Fruit fly (Drosophila melanogaster) whole organism, embryonic: ENCODE measurements around the gene TfIIA-S.

Experiments
- CG10321 ChIP-seq: fragments of 200-800 bp; sonication (Bioruptor generic); IDR thresholded peaks from 2 replicates; pipeline ENCODE4 v1.3.6; 2022; ENCODE audit warnings: missing biosample characterization, missing genetic modification characterization
- CG11504 ChIP-seq: fragments of 200-800 bp; sonication (Bioruptor generic); optimal IDR thresholded peaks from 3 replicates; lab custom pipeline; 2019; ENCODE audit warnings: missing biosample characterization, mild to moderate bottlenecking, missing genetic modification characterization, moderate library complexity
- CG11723 ChIP-seq: fragments of 200-800 bp; sonication (Bioruptor generic); optimal IDR thresholded peaks from 2 replicates; lab custom pipeline; 2017; ENCODE audit warnings: missing biosample characterization, mild to moderate bottlenecking, missing genetic modification characterization
- CG12391 ChIP-seq: fragments of 200-800 bp; sonication (Bioruptor generic); optimal IDR thresholded peaks from 3 replicates; lab custom pipeline; 2018; ENCODE audit warnings: missing biosample characterization, mild to moderate bottlenecking, missing genetic modification characterization, moderate library complexity
- CG13624 ChIP-seq: fragments of 200-800 bp; sonication (Bioruptor generic); optimal IDR thresholded peaks from 2 replicates; lab custom pipeline; 2016; ENCODE audit warnings: missing biosample characterization, missing genetic modification characterization
- CG14014 ChIP-seq: fragments of 200-800 bp; sonication (Bioruptor generic); IDR thresholded peaks from 2 replicates; pipeline ENCODE4 v1.3.6; 2022; ENCODE audit warnings: missing biosample characterization, missing genetic modification characterization
- CG14860 ChIP-seq: fragments of 200-800 bp; sonication (Bioruptor generic); IDR thresholded peaks from 3 replicates; pipeline ENCODE4 v1.3.6; 2022; ENCODE audit warnings: missing biosample characterization, missing genetic modification characterization; ENCODE audit not compliant: partially characterized antibody
- CG15601 ChIP-seq: fragments of 200-800 bp; sonication (Bioruptor generic); optimal IDR thresholded peaks from 3 replicates; lab custom pipeline; 2019; ENCODE audit warnings: missing biosample characterization, mild to moderate bottlenecking, missing genetic modification characterization, moderate library complexity
- CG17912 ChIP-seq: fragments of 200-800 bp; sonication (Bioruptor generic); optimal IDR thresholded peaks from 2 replicates; lab custom pipeline; 2018; ENCODE audit warnings: missing biosample characterization, mild to moderate bottlenecking, missing genetic modification characterization
- CG18764 ChIP-seq: fragments of 200-800 bp; sonication (Bioruptor generic); optimal IDR thresholded peaks from 3 replicates; lab custom pipeline; 2016; ENCODE audit warnings: missing biosample characterization, missing genetic modification characterization
- CG2202 ChIP-seq: fragments of 200-800 bp; sonication (Bioruptor generic); optimal IDR thresholded peaks from 2 replicates; lab custom pipeline; 2018; ENCODE audit warnings: missing biosample characterization, mild to moderate bottlenecking, missing genetic modification characterization
- CG2712 ChIP-seq: fragments of 200-800 bp; optimal IDR thresholded peaks from 3 replicates; lab custom pipeline; 2019; ENCODE audit warnings: missing biosample characterization, mild to moderate bottlenecking, missing genetic modification characterization, moderate library complexity
- CG3163 ChIP-seq: fragments of 200-800 bp; sonication (Bioruptor generic); optimal IDR thresholded peaks from 3 replicates; lab custom pipeline; 2016; ENCODE audit warnings: missing biosample characterization, missing genetic modification characterization
- CG3995 ChIP-seq: fragments of 200-800 bp; sonication (Bioruptor generic); optimal IDR thresholded peaks from 3 replicates; lab custom pipeline; 2016; ENCODE audit warnings: missing biosample characterization, missing genetic modification characterization
- CG4360 ChIP-seq: fragments of 200-800 bp; sonication (Bioruptor generic); IDR thresholded peaks from 2 replicates; pipeline ENCODE4 v1.3.6; 2022; ENCODE audit warnings: missing biosample characterization, missing genetic modification characterization
- CG4424 ChIP-seq: fragments of 200-800 bp; sonication (Bioruptor generic); optimal IDR thresholded peaks from 3 replicates; lab custom pipeline; 2016; ENCODE audit warnings: missing biosample characterization, missing genetic modification characterization
- CG6791 ChIP-seq: fragments of 200-800 bp; sonication (Bioruptor generic); IDR thresholded peaks from 3 replicates; pipeline ENCODE4 v1.3.6; 2022; ENCODE audit warnings: missing biosample characterization, missing genetic modification characterization; ENCODE audit not compliant: partially characterized antibody
- CG7745 ChIP-seq: fragments of 200-800 bp; sonication (Bioruptor generic); optimal IDR thresholded peaks from 2 replicates; lab custom pipeline; 2018; ENCODE audit warnings: missing biosample characterization, mild to moderate bottlenecking, missing genetic modification characterization, moderate library complexity
- CG9727 ChIP-seq: fragments of 200-800 bp; sonication (Bioruptor generic); optimal IDR thresholded peaks from 3 replicates; lab custom pipeline; 2017; ENCODE audit warnings: missing biosample characterization, mild to moderate bottlenecking, missing genetic modification characterization
- CG9797 ChIP-seq: fragments of 200-800 bp; sonication (Bioruptor generic); optimal IDR thresholded peaks from 3 replicates; lab custom pipeline; 2018; ENCODE audit warnings: missing biosample characterization, mild to moderate bottlenecking, missing genetic modification characterization
- D19A ChIP-seq: fragments of 200-800 bp; optimal IDR thresholded peaks from 3 replicates; lab custom pipeline; 2019; ENCODE audit warnings: missing biosample characterization, mild to moderate bottlenecking, missing genetic modification characterization, moderate library complexity
- Dref ChIP-seq: fragments of 200-800 bp; sonication (Bioruptor generic); IDR thresholded peaks from 2 replicates; pipeline ENCODE4 v1.3.6; 2022; ENCODE audit warnings: missing biosample characterization, missing genetic modification characterization
- Eip74EF ChIP-seq, 2 experiments: fragments of 200-800 bp in 1 of 2; fragments of >200 bp in 1 of 2; sonication (Bioruptor generic) in 1 of 2; optimal IDR thresholded peaks; 2 replicates each; lab custom pipeline; 2017 to 2019; ENCODE audit warnings: missing biosample characterization in 2 of 2, missing genetic modification characterization in 2 of 2, mild to moderate bottlenecking in 1 of 2, moderate library complexity in 1 of 2
- Elba2 ChIP-seq: fragments of 200-800 bp; sonication (Bioruptor generic); optimal IDR thresholded peaks from 3 replicates; lab custom pipeline; 2016; ENCODE audit warnings: missing biosample characterization, missing genetic modification characterization
- Ets97D ChIP-seq: fragments of 200-800 bp; sonication (Bioruptor generic); optimal IDR thresholded peaks from 3 replicates; lab custom pipeline; 2016; ENCODE audit warnings: missing biosample characterization, missing genetic modification characterization
- HLH4C ChIP-seq: fragments of 200-800 bp; sonication (Bioruptor generic); IDR thresholded peaks from 3 replicates; pipeline ENCODE4 v1.3.6; 2022; ENCODE audit warnings: missing biosample characterization, missing genetic modification characterization; ENCODE audit not compliant: partially characterized antibody
- HmgD ChIP-seq: fragments of 200-800 bp; sonication (Bioruptor generic); optimal IDR thresholded peaks from 3 replicates; lab custom pipeline; 2016; ENCODE audit warnings: missing biosample characterization, missing genetic modification characterization
- Hmr ChIP-seq: fragments of 200-800 bp; sonication (Bioruptor generic); optimal IDR thresholded peaks from 3 replicates; lab custom pipeline; 2017; ENCODE audit warnings: mild to moderate bottlenecking, missing biosample characterization, missing genetic modification reagents, missing genetic modification characterization
- Hr78 ChIP-seq, 2 experiments: fragments of 200-800 bp in 1 of 2; fragments of >200 bp in 1 of 2; sonication (Bioruptor generic) in 1 of 2; optimal IDR thresholded peaks; 2 replicates each; lab custom pipeline; 2017 to 2019; ENCODE audit warnings: missing biosample characterization in 2 of 2, missing genetic modification characterization in 2 of 2, mild to moderate bottlenecking in 1 of 2, moderate library complexity in 1 of 2
- Jarid2 ChIP-seq: fragments of 200-800 bp; sonication (Bioruptor generic); optimal IDR thresholded peaks from 3 replicates; lab custom pipeline; 2017; ENCODE audit warnings: mild to moderate bottlenecking, missing biosample characterization, missing genetic modification reagents, missing genetic modification characterization
- PHDP ChIP-seq: fragments of 200-800 bp; sonication (Bioruptor generic); optimal IDR thresholded peaks from 3 replicates; lab custom pipeline; 2018; ENCODE audit warnings: missing biosample characterization, mild to moderate bottlenecking, missing genetic modification characterization, moderate library complexity
- Side ChIP-seq: fragments of 200-800 bp; sonication (Bioruptor generic); optimal IDR thresholded peaks from 2 replicates; lab custom pipeline; 2016; ENCODE audit warnings: missing biosample characterization, missing genetic modification characterization
- amos ChIP-seq: fragments of 200-800 bp; sonication (Bioruptor generic); IDR thresholded peaks from 2 replicates; pipeline ENCODE4 v1.3.6; 2022; ENCODE audit warnings: missing biosample characterization, missing genetic modification characterization; ENCODE audit not compliant: partially characterized antibody
- cg ChIP-seq: fragments of 200-800 bp; sonication (Bioruptor generic); optimal IDR thresholded peaks from 3 replicates; lab custom pipeline; 2019; ENCODE audit warnings: missing biosample characterization, mild to moderate bottlenecking, missing genetic modification characterization, moderate library complexity
- ftz-f1 ChIP-seq: fragments of 200-800 bp; sonication (Bioruptor generic); optimal IDR thresholded peaks from 2 replicates; lab custom pipeline; 2016; ENCODE audit warnings: missing biosample characterization, missing genetic modification characterization
- grn ChIP-seq: fragments of 200-800 bp; sonication (Bioruptor generic); optimal IDR thresholded peaks from 3 replicates; lab custom pipeline; 2017; ENCODE audit warnings: missing biosample characterization, missing genetic modification characterization
- insv ChIP-seq, 2 experiments: fragments of 200-800 bp; sonication (Bioruptor generic); optimal IDR thresholded peaks; 3 replicates each; lab custom pipeline; 2016 to 2018; ENCODE audit warnings: missing biosample characterization in 2 of 2, missing genetic modification characterization in 2 of 2
- kah ChIP-seq: fragments of 200-800 bp; sonication (Bioruptor generic); optimal IDR thresholded peaks from 2 replicates; lab custom pipeline; 2018; ENCODE audit warnings: missing biosample characterization, mild to moderate bottlenecking, missing genetic modification characterization
- kni ChIP-seq: fragments of 200-800 bp; sonication (Bioruptor generic); optimal IDR thresholded peaks from 3 replicates; lab custom pipeline; 2017; ENCODE audit warnings: mild to moderate bottlenecking, missing biosample characterization, missing genetic modification reagents, missing genetic modification characterization
- lab ChIP-seq: fragments of 200-800 bp; sonication (Bioruptor generic); optimal IDR thresholded peaks from 3 replicates; lab custom pipeline; 2017; ENCODE audit warnings: missing biosample characterization, missing genetic modification characterization, mild to moderate bottlenecking, moderate library complexity, missing genetic modification reagents
- lbe ChIP-seq: fragments of 200-800 bp; sonication (Bioruptor generic); optimal IDR thresholded peaks from 2 replicates; lab custom pipeline; 2016; ENCODE audit warnings: missing biosample characterization, mild to moderate bottlenecking, missing genetic modification characterization
- nerfin-1 ChIP-seq: fragments of 200-800 bp; sonication (Bioruptor generic); optimal IDR thresholded peaks from 3 replicates; lab custom pipeline; 2019; ENCODE audit warnings: missing biosample characterization, mild to moderate bottlenecking, missing genetic modification characterization, moderate library complexity
- nom ChIP-seq: fragments of 200-800 bp; sonication (Bioruptor generic); optimal IDR thresholded peaks from 2 replicates; lab custom pipeline; 2017; ENCODE audit warnings: missing biosample characterization, missing genetic modification characterization, mild to moderate bottlenecking, moderate library complexity, missing genetic modification reagents
- pan ChIP-seq, 4 experiments: fragments of >200 bp in 3 of 4; fragments of 200-800 bp in 1 of 4; sonication (Bioruptor generic) in 1 of 4; optimal IDR thresholded peaks in 3 of 4; IDR thresholded peaks in 1 of 4; 2 replicates each; pipeline versions ENCODE4 v1.3.6 to Lab custom; 2017 to 2022; ENCODE audit warnings: missing biosample characterization in 2 of 4, missing genetic modification characterization in 2 of 4, mixed read lengths in 1 of 4
- repo ChIP-seq: fragments of 200-800 bp; sonication (Bioruptor generic); optimal IDR thresholded peaks from 2 replicates; lab custom pipeline; 2016; ENCODE audit warnings: missing biosample characterization, missing genetic modification characterization
- slp2 ChIP-seq: fragments of 200-800 bp; sonication (Bioruptor generic); optimal IDR thresholded peaks from 2 replicates; lab custom pipeline; 2016; ENCODE audit warnings: missing biosample characterization, missing genetic modification characterization
- stwl ChIP-seq: fragments of 200-800 bp; sonication (Bioruptor generic); optimal IDR thresholded peaks from 3 replicates; lab custom pipeline; 2018; ENCODE audit warnings: missing biosample characterization, mild to moderate bottlenecking, missing genetic modification characterization, moderate library complexity
- tgo ChIP-seq: fragments of 200-800 bp; sonication (Bioruptor generic); IDR thresholded peaks from 3 replicates; pipeline ENCODE4 v1.3.6; 2022; ENCODE audit warnings: missing biosample characterization, missing genetic modification characterization
- zen ChIP-seq: fragments of 200-800 bp; sonication (Bioruptor generic); optimal IDR thresholded peaks from 3 replicates; lab custom pipeline; 2018; ENCODE audit warnings: missing biosample characterization, mild to moderate bottlenecking, missing genetic modification characterization, moderate library complexity

TfIIA-S gene

DNA sequence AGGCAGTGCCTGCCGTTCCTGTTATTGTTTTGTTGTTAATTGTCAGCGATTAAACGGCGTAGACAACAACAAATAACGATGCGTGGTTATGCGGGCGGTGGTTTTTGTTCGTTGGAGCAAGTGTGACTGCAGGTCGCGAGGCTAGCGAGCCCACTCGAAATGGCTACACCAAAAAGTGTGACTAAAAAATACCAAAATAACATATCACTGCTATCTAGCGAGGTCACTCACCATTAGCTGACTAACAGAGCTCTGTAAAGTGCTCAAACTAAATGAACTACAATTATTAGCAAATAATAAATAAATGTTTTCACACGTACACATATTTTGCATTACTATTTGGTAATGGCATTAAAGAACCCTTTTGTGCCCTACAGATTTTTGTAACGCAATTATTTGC is 938 bp downstream of the TfIIA-S start, which contains the start of gene Pli:
Pli (minus strand) TSS at position 131 of the 400 bp plus-strand sequence.
- TF ChIP-seq PHDP: peak; percentile 18
- TF ChIP-seq kah (GFP tag; lab: Kevin White, UChicago): peak; percentile 73
- no peak for TF ChIP-seq pan (optimal IDR thresholded peaks at IDR 0.05; lab: Kevin White, UChicago)
- TF ChIP-seq pan (GFP tag; optimal IDR thresholded peaks at IDR 0.05 in 1 of 2, IDR thresholded peaks at IDR 0.05 in 1 of 2): no peak
- TF ChIP-seq lab (GFP tag; lab: Kevin White, UChicago): peak; percentile 49
- peak; percentile 32 for TF ChIP-seq zen
- peak; percentile 85 for TF ChIP-seq CG3995 (GFP tag; lab: Kevin White, UChicago)
- TF ChIP-seq CG11504 (tag; lab: Kevin White, UChicago): peak; percentile 39
- peak; percentile 48 for TF ChIP-seq CG2712 (tag; lab: Kevin White, UChicago)
- peak; percentile 64 for TF ChIP-seq kni (GFP tag; lab: Kevin White, UChicago)
- no peak for TF ChIP-seq slp2 (GFP tag; lab: Kevin White, UChicago)
- peak; percentile 42 for TF ChIP-seq CG13624
- TF ChIP-seq CG14014 (GFP tag; lab: Robert Waterston, UW): no peak
- TF ChIP-seq Elba2 (GFP tag; lab: Kevin White, UChicago): no peak
- peak; percentile 31 for TF ChIP-seq CG12391 (tag; lab: Kevin White, UChicago)
- TF ChIP-seq CG10321: no peak
- TF ChIP-seq CG14860: no peak
- peak; percentile 2 for TF ChIP-seq ftz-f1 (GFP tag; lab: Kevin White, UChicago)
- peak; percentile 49 for TF ChIP-seq D19A (tag; lab: Kevin White, UChicago)
- no peak for TF ChIP-seq HLH4C (GFP tag; lab: Robert Waterston, UW)
- TF ChIP-seq tgo (GFP tag; lab: Robert Waterston, UW): no peak
- TF ChIP-seq Ets97D (GFP tag; lab: Kevin White, UChicago): peak; percentile 62
- peak; percentile 62 for TF ChIP-seq stwl (tag; lab: Kevin White, UChicago)
- TF ChIP-seq CG9727 (GFP tag; lab: Kevin White, UChicago): peak; percentile 3
- peak; percentile 40 for TF ChIP-seq grn (GFP tag; lab: Kevin White, UChicago)
- TF ChIP-seq CG3163: peak; percentile 5
- TF ChIP-seq Hr78 (GFP tag; optimal IDR thresholded peaks at IDR 0.05; lab: Kevin White, UChicago): peak in 1 of 2 experiments; percentile 5
- TF ChIP-seq Dref (GFP tag; lab: Robert Waterston, UW): no peak
- TF ChIP-seq lbe (GFP tag; lab: Kevin White, UChicago): peak; percentile 44
- TF ChIP-seq CG18764 (GFP tag; lab: Kevin White, UChicago): no peak
- no peak for TF ChIP-seq CG4360
- TF ChIP-seq CG6791 (GFP tag; lab: Robert Waterston, UW): no peak
- peak; percentile 77 for TF ChIP-seq nerfin-1 (tag; lab: Kevin White, UChicago)
- no peak for TF ChIP-seq amos (GFP tag; lab: Robert Waterston, UW)
- TF ChIP-seq HmgD (GFP tag; lab: Kevin White, UChicago): peak; percentile 22
- peak in 1 of 2 experiments; percentile 48 for TF ChIP-seq insv (GFP tag; optimal IDR thresholded peaks at IDR 0.05; lab: Kevin White, UChicago)
- TF ChIP-seq CG2202 (tag; lab: Kevin White, UChicago): no peak
- peak; percentile 49 for TF ChIP-seq CG15601 (tag; lab: Kevin White, UChicago)
- TF ChIP-seq CG7745 (tag; lab: Kevin White, UChicago): no peak
- peak; percentile 76 for TF ChIP-seq nom (GFP tag; lab: Kevin White, UChicago)
- peak; percentile 9 for TF ChIP-seq CG4424 (GFP tag; lab: Kevin White, UChicago)
- TF ChIP-seq Hmr (GFP tag; lab: Kevin White, UChicago): peak; percentile 55
- no peak for TF ChIP-seq Side (GFP tag; lab: Kevin White, UChicago)
- TF ChIP-seq CG17912: peak; percentile 30
- TF ChIP-seq CG11723 (GFP tag; lab: Kevin White, UChicago): no peak
- no peak for TF ChIP-seq cg (GFP tag; lab: Kevin White, UChicago)
- no peak for TF ChIP-seq repo (GFP tag; lab: Kevin White, UChicago)
- TF ChIP-seq CG9797 (GFP tag; lab: Kevin White, UChicago): peak; percentile 93
- TF ChIP-seq Jarid2 (GFP tag; lab: Kevin White, UChicago): peak; percentile 97
- TF ChIP-seq Eip74EF (GFP tag; optimal IDR thresholded peaks at IDR 0.05; lab: Kevin White, UChicago): peak in 1 of 2 experiments; percentile 40
